Worm (Caenorhabditis elegans) whole organism, L2 larva: ENCODE results near the gene csa-1.

Experiments used
- C34F6.9 ChIP-seq: fragments of 150-350 bp; optimal IDR thresholded peaks from 2 replicates; lab custom pipeline; 2014; ENCODE audit warnings: missing biosample characterization, missing genetic modification characterization
- alr-1 ChIP-seq: fragments of 150-350 bp; optimal IDR thresholded peaks from 2 replicates; lab custom pipeline; 2014; ENCODE audit warnings: missing biosample characterization, missing genetic modification characterization
- aly-2 ChIP-seq: fragments of 150-350 bp; optimal IDR thresholded peaks from 2 replicates; lab custom pipeline; 2014; ENCODE audit warnings: missing biosample characterization, missing genetic modification characterization
- ceh-82 ChIP-seq: fragments of 150-350 bp; optimal IDR thresholded peaks from 2 replicates; lab custom pipeline; 2014; ENCODE audit warnings: missing biosample characterization, missing genetic modification characterization
- fos-1 ChIP-seq: fragments of 150-350 bp; optimal IDR thresholded peaks from 2 replicates; lab custom pipeline; 2014; ENCODE audit warnings: missing biosample characterization, missing genetic modification characterization
- gmeb-1 ChIP-seq: fragments of 150-350 bp; optimal IDR thresholded peaks from 2 replicates; lab custom pipeline; 2014; ENCODE audit warnings: missing biosample characterization, missing genetic modification characterization
- lin-13 ChIP-seq: fragments of 150-350 bp; optimal IDR thresholded peaks from 2 replicates; lab custom pipeline; 2014; ENCODE audit warnings: missing biosample characterization, missing genetic modification reagents, missing genetic modification characterization
- lin-39 ChIP-seq: fragments of 150-350 bp; optimal IDR thresholded peaks from 2 replicates; lab custom pipeline; 2014; ENCODE audit warnings: missing biosample characterization, missing genetic modification reagents, missing genetic modification characterization
- lsy-2 ChIP-seq, 2 experiments: fragments of 150-350 bp in 1 of 2; sonication (generic microtip) in 1 of 2; optimal IDR thresholded peaks; 2 replicates each; lab custom pipeline; 2014 to 2017; ENCODE audit warnings: missing biosample characterization in 2 of 2, missing genetic modification characterization in 2 of 2
- mab-5 ChIP-seq: fragments of 150-350 bp; optimal IDR thresholded peaks from 2 replicates; lab custom pipeline; 2014; ENCODE audit warnings: missing biosample characterization, missing genetic modification characterization
- ztf-11 ChIP-seq: sonication (generic microtip); optimal IDR thresholded peaks from 2 replicates; lab custom pipeline; 2017; ENCODE audit warnings: missing biosample characterization, missing genetic modification characterization

ce11 chrII:9295678-9296077 lies 23.8 kb downstream of the csa-1 start, which contains the start of gene C01G6.9:
- TF ChIP-seq ztf-11 (no peak), lin-39 (tag; lab: Kevin White, UChicago) (no peak), alr-1 (no peak), lsy-2 (tag; optimal IDR thresholded peaks at IDR 0.05; lab: Kevin White, UChicago) (no peak), ceh-82 (no peak), lin-13 (GFP tag; lab: Kevin White, UChicago) (no peak), gmeb-1 (tag; lab: Kevin White, UChicago) (no peak), fos-1 (tag; lab: Kevin White, UChicago) (no peak), aly-2 (tag; lab: Kevin White, UChicago) (no peak), C34F6.9 (tag; lab: Kevin White, UChicago) (no peak), mab-5 (no peak)
